Fruit fly (Drosophila melanogaster) whole organism, wandering third instar larva: ENCODE measurements around the gene CG17786.

ENCODE experiments used
- Dfd ChIP-seq: fragments of >200 bp; optimal IDR thresholded peaks from 2 replicates; lab custom pipeline; 2017; ENCODE audit warnings: missing biosample characterization, missing genetic modification characterization
- fru ChIP-seq: fragments of 200-800 bp; sonication (Bioruptor generic); optimal IDR thresholded peaks from 3 replicates; lab custom pipeline; 2016; ENCODE audit warnings: missing biosample characterization, mild to moderate bottlenecking, missing genetic modification characterization

- no peak for TF ChIP-seq fru (GFP tag; lab: Kevin White, UChicago)
- TF ChIP-seq Dfd (GFP tag; lab: Kevin White, UChicago) = no peak
Measured at dm6 chr3R:24229870-24230422, 11.4 kb upstream of the CG17786 start, which contains the start of gene Spase22-23.
